Worm (Caenorhabditis elegans) whole organism, early embryonic: ENCODE data around the gene C31B8.9.

Experiments
- sea-1 ChIP-seq: fragments of 200-800 bp; sonication (Bioruptor generic); conservative IDR thresholded peaks from 2 replicates; pipeline ENCODE4 v1.3.6; 2022; ENCODE audit warnings: missing genetic modification characterization, missing compliant biosample characterization
- tbx-37 ChIP-seq: fragments of 200-800 bp; sonication (Bioruptor generic); conservative IDR thresholded peaks from 2 replicates; pipeline ENCODE4 v1.3.6; 2022; ENCODE audit warnings: missing genetic modification reagents, missing genetic modification characterization, missing compliant biosample characterization

- no peak for TF ChIP-seq sea-1
- TF ChIP-seq tbx-37 = no peak
Observed at ce11 chrV:2875422-2875821, 37.4 kb downstream of the C31B8.9 start, which contains the start of gene folt-2.
